Worm (Caenorhabditis elegans) whole organism, L3 larva: Measurements from ENCODE around the gene K06A4.6.

Experiments used
- elt-1 ChIP-seq: fragments of 150-350 bp; optimal IDR thresholded peaks from 2 replicates; lab custom pipeline; 2014; ENCODE audit warnings: missing biosample characterization, missing genetic modification characterization
- pqm-1 ChIP-seq: fragments of 150-350 bp; optimal IDR thresholded peaks from 2 replicates; lab custom pipeline; 2017; ENCODE audit warnings: missing biosample characterization, missing genetic modification characterization, inconsistent platforms
- skn-1 ChIP-seq: fragments of 150-350 bp; optimal IDR thresholded peaks from 2 replicates; lab custom pipeline; 2014; ENCODE audit warnings: missing biosample characterization, missing genetic modification characterization
- snpc-4 ChIP-seq: fragments of 150-350 bp; optimal IDR thresholded peaks from 2 replicates; lab custom pipeline; 2014; ENCODE audit warnings: missing biosample characterization, missing genetic modification characterization

ce11 chrV:9485508-9485907 lies 5.0 kb upstream of the K06A4.6 start:
- TF ChIP-seq pqm-1 (tag; lab: Kevin White, UChicago) (no peak), snpc-4 (no peak), skn-1 (no peak), elt-1 (tag; lab: Kevin White, UChicago) (no peak)
